Worm (Caenorhabditis elegans) whole organism, young adult: ENCODE data around the gene ttx-3.

Experiments used
- B0019.2 ChIP-seq: fragments of 200-800 bp; sonication (Bioruptor generic); conservative IDR thresholded peaks from 2 replicates; pipeline ENCODE4 v1.3.6; 2022; ENCODE audit warnings: missing genetic modification reagents, missing genetic modification characterization, missing compliant biosample characterization
- C17E4.6 ChIP-seq: fragments of 200-800 bp; sonication (Bioruptor generic); IDR thresholded peaks from 2 replicates; pipeline ENCODE4 v1.3.6; 2022; ENCODE audit warnings: missing genetic modification reagents, missing genetic modification characterization, missing compliant biosample characterization
- D2030.7 ChIP-seq: fragments of 200-800 bp; sonication (Bioruptor generic); IDR thresholded peaks from 2 replicates; pipeline ENCODE4 v1.3.6; 2022; ENCODE audit warnings: missing genetic modification reagents, missing genetic modification characterization, missing compliant biosample characterization
- F22D6.2 ChIP-seq: sonication (generic microtip); optimal IDR thresholded peaks from 2 replicates; lab custom pipeline; 2016; ENCODE audit warnings: mild to moderate bottlenecking, missing genetic modification characterization, missing compliant biosample characterization
- K12H6.12 ChIP-seq: fragments of 200-800 bp; sonication (Bioruptor generic); optimal IDR thresholded peaks from 2 replicates; lab custom pipeline; 2018; ENCODE audit warnings: mild to moderate bottlenecking, missing genetic modification characterization, missing compliant biosample characterization
- T07F8.4 ChIP-seq: sonication (generic microtip); optimal IDR thresholded peaks from 2 replicates; lab custom pipeline; 2016; ENCODE audit warnings: mild to moderate bottlenecking, missing genetic modification characterization, moderate library complexity, missing compliant biosample characterization
- Y53F4B.3 ChIP-seq: fragments of 200-800 bp; sonication (Bioruptor generic); IDR thresholded peaks from 2 replicates; pipeline ENCODE4 v1.3.6; 2022; ENCODE audit warnings: missing genetic modification reagents, missing genetic modification characterization, missing compliant biosample characterization
- aptf-3 ChIP-seq: fragments of 200-800 bp; sonication (Bioruptor generic); IDR thresholded peaks from 2 replicates; pipeline ENCODE4 v1.3.6; 2022; ENCODE audit warnings: missing genetic modification characterization, missing compliant biosample characterization
- athp-1 ChIP-seq: sonication (generic microtip); optimal IDR thresholded peaks from 2 replicates; lab custom pipeline; 2017; ENCODE audit warnings: mild to moderate bottlenecking, missing genetic modification characterization, missing compliant biosample characterization
- ceh-91 ChIP-seq: fragments of 200-800 bp; sonication (Bioruptor generic); IDR thresholded peaks from 2 replicates; pipeline ENCODE4 v1.3.6; 2022; ENCODE audit warnings: missing genetic modification reagents, missing genetic modification characterization, missing compliant biosample characterization
- chd-7 ChIP-seq: sonication (generic microtip); optimal IDR thresholded peaks from 2 replicates; lab custom pipeline; 2016; ENCODE audit warnings: mild to moderate bottlenecking, missing genetic modification characterization, moderate library complexity, missing compliant biosample characterization
- die-1 ChIP-seq: sonication (generic microtip); optimal IDR thresholded peaks from 2 replicates; lab custom pipeline; 2016; ENCODE audit warnings: missing genotype, mild to moderate bottlenecking, missing genetic modification characterization, missing compliant biosample characterization
- dpl-1 ChIP-seq: fragments of 150-350 bp; optimal IDR thresholded peaks from 2 replicates; lab custom pipeline; 2014; ENCODE audit warnings: missing biosample characterization, missing genetic modification reagents, missing genetic modification characterization
- egl-18 ChIP-seq: fragments of 200-800 bp; sonication (Bioruptor generic); IDR thresholded peaks from 2 replicates; pipeline ENCODE4 v1.3.6; 2022; ENCODE audit warnings: missing genetic modification reagents, missing genetic modification characterization, missing compliant biosample characterization
- egrh-3 ChIP-seq: fragments of 200-800 bp; sonication (Bioruptor generic); IDR thresholded peaks from 2 replicates; pipeline ENCODE4 v1.3.6; 2022; ENCODE audit warnings: missing genetic modification reagents, missing genetic modification characterization, missing compliant biosample characterization
- gei-17 ChIP-seq: fragments of 200-800 bp; sonication (Bioruptor generic); optimal IDR thresholded peaks from 2 replicates; lab custom pipeline; 2018; ENCODE audit warnings: mild to moderate bottlenecking, missing genetic modification characterization, missing compliant biosample characterization
- him-1 ChIP-seq: sonication (generic microtip); optimal IDR thresholded peaks from 2 replicates; lab custom pipeline; 2016; ENCODE audit warnings: missing genotype, missing genetic modification reagents, missing genetic modification characterization, missing compliant biosample characterization
- lag-1 ChIP-seq: fragments of 200-800 bp; sonication (Bioruptor generic); IDR thresholded peaks from 2 replicates; pipeline ENCODE4 v1.3.6; 2022; ENCODE audit warnings: missing genetic modification reagents, missing genetic modification characterization, missing compliant biosample characterization
- lin-26 ChIP-seq: fragments of 200-800 bp; sonication (Bioruptor generic); IDR thresholded peaks from 2 replicates; pipeline ENCODE4 v1.3.6; 2022; ENCODE audit warnings: missing genetic modification reagents, missing genetic modification characterization, missing compliant biosample characterization
- madf-3 ChIP-seq: fragments of 200-800 bp; sonication (Bioruptor generic); IDR thresholded peaks from 2 replicates; pipeline ENCODE4 v1.3.6; 2022; ENCODE audit warnings: missing genetic modification reagents, missing genetic modification characterization, missing compliant biosample characterization
- madf-8 ChIP-seq: fragments of 200-800 bp; sonication (Bioruptor generic); conservative IDR thresholded peaks from 2 replicates; pipeline ENCODE4 v1.3.6; 2022; ENCODE audit warnings: missing genetic modification reagents, missing genetic modification characterization, missing compliant biosample characterization
- mcd-1 ChIP-seq: fragments of 200-800 bp; sonication (Bioruptor generic); IDR thresholded peaks from 2 replicates; pipeline ENCODE4 v1.3.6; 2022; ENCODE audit warnings: missing genetic modification reagents, missing genetic modification characterization, missing compliant biosample characterization
- nfya-1 ChIP-seq: sonication (generic microtip); optimal IDR thresholded peaks from 2 replicates; lab custom pipeline; 2017; ENCODE audit warnings: antibody characterized with exemption, missing compliant biosample characterization, missing genetic modification characterization, borderline replicate concordance; ENCODE audit not compliant: insufficient read depth
- nhr-80 ChIP-seq: sonication (generic microtip); optimal IDR thresholded peaks from 2 replicates; lab custom pipeline; 2016; ENCODE audit warnings: missing genetic modification characterization, missing compliant biosample characterization
- rcor-1 ChIP-seq: fragments of 200-800 bp; sonication (Bioruptor generic); IDR thresholded peaks from 2 replicates; pipeline ENCODE4 v1.3.6; 2022; ENCODE audit warnings: missing genetic modification reagents, missing genetic modification characterization, missing compliant biosample characterization
- snpc-4 ChIP-seq, 5 experiments: fragments of 150-350 bp in 1 of 5; sonication (generic microtip) in 4 of 5; optimal IDR thresholded peaks; 2 replicates each; lab custom pipeline; 2014 to 2018; ENCODE audit warnings: missing genetic modification characterization in 5 of 5, missing biosample characterization in 3 of 5, antibody characterized with exemption in 2 of 5, mild to moderate bottlenecking in 2 of 5, missing compliant biosample characterization in 2 of 5, missing genotype in 2 of 5, moderate library complexity in 2 of 5, missing genetic modification reagents in 1 of 5
- somi-1 ChIP-seq: fragments of 200-800 bp; sonication (Bioruptor generic); optimal IDR thresholded peaks from 2 replicates; lab custom pipeline; 2018; ENCODE audit warnings: mild to moderate bottlenecking, missing genetic modification characterization, missing compliant biosample characterization
- sptf-2 ChIP-seq: fragments of 200-800 bp; sonication (Bioruptor generic); optimal IDR thresholded peaks from 2 replicates; lab custom pipeline; 2018; ENCODE audit warnings: mild to moderate bottlenecking, missing genetic modification characterization, missing compliant biosample characterization
- zfh-2 ChIP-seq: fragments of 200-800 bp; sonication (Bioruptor generic); conservative IDR thresholded peaks from 2 replicates; pipeline ENCODE4 v1.3.6; 2022; ENCODE audit warnings: missing genetic modification reagents, missing genetic modification characterization, missing compliant biosample characterization
- ztf-18 ChIP-seq: sonication (generic microtip); optimal IDR thresholded peaks from 2 replicates; lab custom pipeline; 2016; ENCODE audit warnings: missing genotype, mild to moderate bottlenecking, missing genetic modification characterization, missing compliant biosample characterization
- ztf-25 ChIP-seq: fragments of 200-800 bp; sonication (Bioruptor generic); IDR thresholded peaks from 2 replicates; pipeline ENCODE4 v1.3.6; 2022; ENCODE audit warnings: missing genetic modification reagents, missing genetic modification characterization, missing compliant biosample characterization

Gene ttx-3

DNA sequence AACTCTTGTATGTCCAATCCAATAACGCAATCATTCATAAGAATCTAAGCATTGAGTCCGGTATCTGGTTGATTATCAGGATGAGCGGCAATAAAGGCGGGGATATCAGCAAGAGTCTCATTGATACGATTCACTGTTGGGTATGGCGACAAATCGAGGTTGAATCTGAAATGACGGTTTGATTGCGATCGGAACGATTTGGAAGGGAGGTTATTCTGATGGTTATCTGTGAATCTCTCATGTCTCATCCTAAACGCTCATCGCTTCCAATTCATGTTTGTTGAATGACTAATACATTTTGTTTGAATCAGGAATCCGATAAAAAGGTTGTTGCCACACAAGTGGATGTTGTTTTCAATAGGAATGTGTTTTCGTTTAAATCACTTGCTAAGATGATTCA is 42.7 kb downstream of the ttx-3 start:
- no peak for TF ChIP-seq gei-17
- no peak for TF ChIP-seq athp-1
- no peak for TF ChIP-seq somi-1 (GFP tag; lab: Kevin White, UChicago)

DNA sequence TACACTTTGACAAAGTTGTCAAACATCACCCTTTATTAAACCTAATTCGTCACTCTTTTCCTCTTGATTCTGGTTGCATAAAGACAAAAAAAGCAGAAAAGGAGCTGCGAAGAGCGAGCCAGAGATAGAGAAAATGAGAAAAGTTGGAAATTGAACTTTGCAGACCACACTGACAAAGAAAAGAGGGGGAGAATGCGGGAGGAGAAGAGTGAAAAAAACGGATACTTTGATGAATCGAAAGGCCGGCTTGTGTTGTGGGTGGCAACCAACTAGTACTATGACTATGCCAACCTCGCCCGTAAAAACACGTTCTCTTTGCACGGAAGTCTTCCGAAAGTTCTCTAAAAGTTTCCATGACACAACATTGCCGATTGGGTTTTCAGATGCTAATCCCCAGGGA is 43.5 kb downstream of the ttx-3 start:
- TF ChIP-seq egrh-3 (GFP tag; lab: Robert Waterston, UW), result no peak
- no peak for TF ChIP-seq K12H6.12 (tag; lab: Kevin White, UChicago)
- no peak for TF ChIP-seq rcor-1 (GFP tag; lab: Robert Waterston, UW)
- TF ChIP-seq sptf-2 (GFP tag; lab: Kevin White, UChicago), result no peak
- TF ChIP-seq snpc-4 (GFP tag; optimal IDR thresholded peaks at IDR 0.05; lab: Kevin White, UChicago), result no peak
- no peak for TF ChIP-seq snpc-4 (tag; optimal IDR thresholded peaks at IDR 0.05; lab: Kevin White, UChicago)
- no peak for TF ChIP-seq ceh-91 (GFP tag; lab: Robert Waterston, UW)
- TF ChIP-seq egl-18 (GFP tag; lab: Robert Waterston, UW), result no peak
- TF ChIP-seq him-1 (tag; lab: Kevin White, UChicago), result no peak
- no peak for TF ChIP-seq C17E4.6 (GFP tag; lab: Robert Waterston, UW)
- no peak for TF ChIP-seq zfh-2 (GFP tag; lab: Robert Waterston, UW)
- TF ChIP-seq die-1 (tag; lab: Kevin White, UChicago), result no peak
- no peak for TF ChIP-seq mcd-1 (GFP tag; lab: Robert Waterston, UW)
- TF ChIP-seq lag-1 (GFP tag; lab: Robert Waterston, UW), result no peak
- TF ChIP-seq aptf-3 (GFP tag; lab: Robert Waterston, UW), result no peak
- TF ChIP-seq ztf-25 (GFP tag; lab: Robert Waterston, UW), result no peak
- no peak for TF ChIP-seq madf-3
- TF ChIP-seq, all 124 proteins: peak for 0

DNA sequence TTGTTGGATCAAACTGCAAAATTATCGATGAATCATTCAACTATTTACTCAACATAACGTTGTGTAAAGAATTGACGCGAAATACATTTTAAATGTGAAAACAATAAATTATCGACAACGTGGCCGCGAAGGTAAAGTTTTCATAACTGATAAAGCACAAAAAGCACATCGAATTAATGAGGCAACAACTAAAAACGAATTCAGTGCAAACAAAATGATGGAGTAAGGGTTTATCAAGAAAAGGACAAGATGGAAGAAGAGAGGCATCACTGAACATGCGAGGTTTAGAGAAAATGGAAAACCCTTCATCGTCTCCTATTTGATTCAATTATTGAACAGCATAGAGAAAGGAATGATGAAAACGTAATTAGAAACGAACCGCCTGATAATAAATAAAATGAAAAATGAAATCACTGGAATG is 45.4 kb downstream of the ttx-3 start, which contains the start of gene D1053.4:
Gene D1053.4, minus strand, starts transcription at position 20 of the 421 bp plus-strand sequence.
- TF ChIP-seq nhr-80 (peak; percentile 81), F22D6.2 (tag; lab: Kevin White, UChicago) (no peak), dpl-1 (no peak), T07F8.4 (tag; lab: Kevin White, UChicago) (no peak)

DNA sequence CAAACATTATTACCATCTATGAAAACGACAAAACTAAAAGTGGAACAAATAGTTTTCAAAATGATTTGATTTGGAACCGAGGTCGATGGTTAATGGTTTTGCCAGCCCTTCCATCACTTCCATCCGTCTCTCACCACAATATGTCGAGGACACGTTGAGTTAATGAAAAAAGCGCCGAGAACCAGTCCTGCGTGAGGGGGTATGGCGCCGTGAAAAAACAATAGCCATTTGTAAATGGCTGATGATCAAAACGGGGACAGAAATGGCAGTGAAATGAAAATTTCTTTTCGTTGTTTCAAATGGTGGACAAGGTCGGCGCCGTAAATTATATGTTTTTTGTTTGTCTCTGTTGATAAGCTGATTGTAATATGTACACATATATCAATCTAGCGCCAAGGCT is 49.1 kb downstream of the ttx-3 start:
- TF ChIP-seq D2030.7 (GFP tag; lab: Robert Waterston, UW), result no peak
- TF ChIP-seq madf-8, result no peak
- no peak for TF ChIP-seq him-1 (tag; lab: Kevin White, UChicago)
- TF ChIP-seq nfya-1 (tag; lab: Kevin White, UChicago), result no peak
- no peak for TF ChIP-seq ztf-18 (tag; lab: Kevin White, UChicago)
- no peak for TF ChIP-seq B0019.2
- TF ChIP-seq Y53F4B.3 (GFP tag; lab: Robert Waterston, UW), result no peak
- no peak for TF ChIP-seq lin-26
- peak; percentile 5 for TF ChIP-seq nhr-80
- TF ChIP-seq, all 124 proteins: peak for 1

DNA sequence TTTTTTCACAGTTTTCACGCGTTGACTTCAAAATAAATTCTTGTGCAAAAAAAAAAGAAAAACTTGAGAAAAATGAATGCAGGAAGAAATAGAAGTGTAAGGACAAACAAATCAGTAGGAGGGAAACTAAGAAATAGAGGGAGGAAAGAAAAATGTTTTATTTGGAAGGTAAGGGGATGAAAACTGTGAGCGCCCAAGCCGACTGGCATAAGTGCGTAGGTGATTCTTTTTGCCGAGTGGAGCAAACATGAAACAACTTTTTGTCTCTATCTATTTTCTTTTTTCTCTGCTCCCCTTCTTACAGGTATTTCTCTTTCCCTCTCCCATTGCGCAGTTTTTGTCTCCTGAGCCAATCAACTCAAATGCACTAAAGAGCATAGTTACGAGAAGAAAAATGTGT is 50.4 kb downstream of the ttx-3 start:
- TF ChIP-seq chd-7 (tag; lab: Kevin White, UChicago), result no peak
- TF ChIP-seq, all 124 proteins: peak for 0
